Fruit fly (Drosophila melanogaster) whole organism, embryonic: Measurements from ENCODE around the gene Hsp83.

Source experiments
- Atf6 ChIP-seq: fragments of 200-800 bp; sonication (Bioruptor generic); IDR thresholded peaks from 2 replicates; pipeline ENCODE4 v1.3.6; 2022; ENCODE audit warnings: missing biosample characterization, missing genetic modification characterization
- Bdp1 ChIP-seq: fragments of 200-800 bp; sonication (Bioruptor generic); optimal IDR thresholded peaks from 3 replicates; lab custom pipeline; 2016; ENCODE audit warnings: missing biosample characterization, missing genetic modification characterization
- CG10209 ChIP-seq: fragments of 200-800 bp; sonication (Bioruptor generic); optimal IDR thresholded peaks from 3 replicates; lab custom pipeline; 2017; ENCODE audit warnings: missing biosample characterization, mild to moderate bottlenecking, missing genetic modification characterization, missing genetic modification reagents
- CG10654 ChIP-seq: fragments of 200-800 bp; sonication (Bioruptor generic); optimal IDR thresholded peaks from 2 replicates; lab custom pipeline; 2016; ENCODE audit warnings: missing biosample characterization, missing genetic modification characterization
- CG11723 ChIP-seq: fragments of 200-800 bp; sonication (Bioruptor generic); optimal IDR thresholded peaks from 2 replicates; lab custom pipeline; 2017; ENCODE audit warnings: missing biosample characterization, mild to moderate bottlenecking, missing genetic modification characterization
- CG12104 ChIP-seq: fragments of 200-800 bp; sonication (Bioruptor generic); optimal IDR thresholded peaks from 3 replicates; lab custom pipeline; 2016; ENCODE audit warnings: missing biosample characterization, missing genetic modification characterization
- CG13894 ChIP-seq: fragments of 200-800 bp; sonication (Bioruptor generic); optimal IDR thresholded peaks from 3 replicates; lab custom pipeline; 2018; ENCODE audit warnings: missing biosample characterization, mild to moderate bottlenecking, missing genetic modification characterization, moderate library complexity
- CG14014 ChIP-seq: fragments of 200-800 bp; sonication (Bioruptor generic); IDR thresholded peaks from 2 replicates; pipeline ENCODE4 v1.3.6; 2022; ENCODE audit warnings: missing biosample characterization, missing genetic modification characterization
- CG15269 ChIP-seq: fragments of 200-800 bp; sonication (Bioruptor generic); optimal IDR thresholded peaks from 2 replicates; lab custom pipeline; 2018; ENCODE audit warnings: missing biosample characterization, mild to moderate bottlenecking, missing genetic modification characterization, moderate library complexity
- CG15479 ChIP-seq: fragments of 200-800 bp; sonication (Bioruptor generic); optimal IDR thresholded peaks from 3 replicates; lab custom pipeline; 2019; ENCODE audit warnings: missing biosample characterization, mild to moderate bottlenecking, missing genetic modification characterization, moderate library complexity
- CG15514 ChIP-seq: fragments of 200-800 bp; sonication (Bioruptor generic); optimal IDR thresholded peaks from 3 replicates; lab custom pipeline; 2017; ENCODE audit warnings: missing biosample characterization, missing genetic modification characterization, mild to moderate bottlenecking, moderate library complexity, missing genetic modification reagents
- CG16813 ChIP-seq: fragments of 200-800 bp; sonication (Bioruptor generic); IDR thresholded peaks from 3 replicates; pipeline ENCODE4 v1.3.6; 2022; ENCODE audit warnings: missing biosample characterization, missing genetic modification characterization; ENCODE audit not compliant: partially characterized antibody
- CG18599 ChIP-seq: fragments of 200-800 bp; sonication (Bioruptor generic); optimal IDR thresholded peaks from 3 replicates; lab custom pipeline; 2017; ENCODE audit warnings: missing biosample characterization, missing genetic modification characterization, mild to moderate bottlenecking, moderate library complexity, missing genetic modification reagents
- CG2116 ChIP-seq: fragments of 200-800 bp; sonication (Bioruptor generic); optimal IDR thresholded peaks from 3 replicates; lab custom pipeline; 2018; ENCODE audit warnings: missing biosample characterization, mild to moderate bottlenecking, missing genetic modification characterization
- CG2199 ChIP-seq: fragments of 200-800 bp; sonication (Bioruptor generic); IDR thresholded peaks from 3 replicates; pipeline ENCODE4 v1.3.6; 2022; ENCODE audit warnings: missing biosample characterization, missing genetic modification characterization
- CG30020 ChIP-seq: fragments of 200-800 bp; optimal IDR thresholded peaks from 2 replicates; lab custom pipeline; 2019; ENCODE audit warnings: missing biosample characterization, mild to moderate bottlenecking, missing genetic modification characterization, moderate library complexity
- CG30403 ChIP-seq: fragments of 200-800 bp; sonication (Bioruptor generic); optimal IDR thresholded peaks from 3 replicates; lab custom pipeline; 2016; ENCODE audit warnings: missing biosample characterization, missing genetic modification characterization
- CG34376 ChIP-seq: fragments of 200-800 bp; sonication (Bioruptor generic); optimal IDR thresholded peaks from 2 replicates; lab custom pipeline; 2018; ENCODE audit warnings: missing biosample characterization, mild to moderate bottlenecking, missing genetic modification characterization
- CG34422 ChIP-seq: fragments of 200-800 bp; sonication (Bioruptor generic); IDR thresholded peaks from 3 replicates; pipeline ENCODE4 v1.3.6; 2022; ENCODE audit warnings: missing biosample characterization, missing genetic modification characterization
- CG7357 ChIP-seq: fragments of 200-800 bp; sonication (Bioruptor generic); IDR thresholded peaks from 3 replicates; pipeline ENCODE4 v1.3.6; 2022; ENCODE audit warnings: missing biosample characterization, missing genetic modification characterization
- CG7556 ChIP-seq: fragments of 200-800 bp; sonication (Bioruptor generic); optimal IDR thresholded peaks from 2 replicates; lab custom pipeline; 2017; ENCODE audit warnings: missing biosample characterization, mild to moderate bottlenecking, missing genetic modification characterization
- CG7928 ChIP-seq: fragments of 200-800 bp; sonication (Bioruptor generic); optimal IDR thresholded peaks from 2 replicates; lab custom pipeline; 2017; ENCODE audit warnings: missing biosample characterization, mild to moderate bottlenecking, missing genetic modification characterization
- CG8281 ChIP-seq: fragments of 200-800 bp; sonication (Bioruptor generic); optimal IDR thresholded peaks from 2 replicates; lab custom pipeline; 2018; ENCODE audit warnings: missing biosample characterization, mild to moderate bottlenecking, missing genetic modification characterization, moderate library complexity
- CG8924 ChIP-seq: fragments of 200-800 bp; optimal IDR thresholded peaks from 3 replicates; lab custom pipeline; 2019; ENCODE audit warnings: missing biosample characterization, mild to moderate bottlenecking, missing genetic modification characterization, moderate library complexity
- CrebB ChIP-seq: fragments of 200-800 bp; sonication (Bioruptor generic); optimal IDR thresholded peaks from 3 replicates; lab custom pipeline; 2018; ENCODE audit warnings: missing biosample characterization, mild to moderate bottlenecking, missing genetic modification characterization
- D ChIP-seq, 2 experiments: fragments of 200-800 bp in 1 of 2; fragments of >200 bp in 1 of 2; sonication (Bioruptor generic) in 1 of 2; optimal IDR thresholded peaks; 2 replicates in 1 of 2; 3 replicates in 1 of 2; lab custom pipeline; 2017; ENCODE audit warnings: mild to moderate bottlenecking in 1 of 2, missing biosample characterization in 1 of 2, missing genetic modification characterization in 1 of 2, missing genetic modification reagents in 1 of 2
- D19A ChIP-seq: fragments of 200-800 bp; optimal IDR thresholded peaks from 3 replicates; lab custom pipeline; 2019; ENCODE audit warnings: missing biosample characterization, mild to moderate bottlenecking, missing genetic modification characterization, moderate library complexity
- Dref ChIP-seq: fragments of 200-800 bp; sonication (Bioruptor generic); IDR thresholded peaks from 2 replicates; pipeline ENCODE4 v1.3.6; 2022; ENCODE audit warnings: missing biosample characterization, missing genetic modification characterization
- E2f2 ChIP-seq: fragments of 200-800 bp; sonication (Bioruptor generic); IDR thresholded peaks from 2 replicates; pipeline ENCODE4 v1.3.6; 2022; ENCODE audit warnings: missing biosample characterization, missing genetic modification characterization
- ERR ChIP-seq: fragments of 200-800 bp; sonication (Bioruptor generic); optimal IDR thresholded peaks from 2 replicates; lab custom pipeline; 2016; ENCODE audit warnings: missing biosample characterization, missing genetic modification characterization
- Hsf ChIP-seq: fragments of 200-800 bp; sonication (Bioruptor generic); optimal IDR thresholded peaks from 3 replicates; lab custom pipeline; 2016; ENCODE audit warnings: missing biosample characterization, missing genetic modification characterization
- Max ChIP-seq: fragments of 200-800 bp; sonication (Bioruptor generic); optimal IDR thresholded peaks from 2 replicates; lab custom pipeline; 2016; ENCODE audit warnings: missing biosample characterization, mild to moderate bottlenecking, missing genetic modification characterization
- NC2α ChIP-seq: fragments of 200-800 bp; sonication (Bioruptor generic); optimal IDR thresholded peaks from 2 replicates; lab custom pipeline; 2016; ENCODE audit warnings: missing biosample characterization, missing genetic modification characterization
- Nf-YA ChIP-seq: fragments of 200-800 bp; sonication (Bioruptor generic); IDR thresholded peaks from 2 replicates; pipeline ENCODE4 v1.3.6; 2022; ENCODE audit warnings: missing biosample characterization, missing genetic modification characterization
- Pdp1 ChIP-seq, 2 experiments: fragments of 200-800 bp; sonication (Bioruptor generic); optimal IDR thresholded peaks; 3 replicates each; lab custom pipeline; 2016; ENCODE audit warnings: missing biosample characterization in 2 of 2, missing genetic modification characterization in 2 of 2, mild to moderate bottlenecking in 1 of 2, moderate library complexity in 1 of 2
- Poxn ChIP-seq: fragments of 200-800 bp; sonication (Bioruptor generic); IDR thresholded peaks from 2 replicates; pipeline ENCODE4 v1.3.6; 2022; ENCODE audit warnings: missing biosample characterization, missing genetic modification characterization
- Sin3A ChIP-seq: fragments of >200 bp; optimal IDR thresholded peaks from 2 replicates; lab custom pipeline; 2018
- Vsx1 ChIP-seq: fragments of 200-800 bp; sonication (Bioruptor generic); optimal IDR thresholded peaks from 2 replicates; lab custom pipeline; 2017; ENCODE audit warnings: missing biosample characterization, mild to moderate bottlenecking, missing genetic modification characterization, missing genetic modification reagents
- ac ChIP-seq: fragments of 200-800 bp; sonication (Bioruptor generic); optimal IDR thresholded peaks from 3 replicates; lab custom pipeline; 2017; ENCODE audit warnings: missing biosample characterization, mild to moderate bottlenecking, missing genetic modification characterization
- al ChIP-seq: fragments of 200-800 bp; sonication (Bioruptor generic); IDR thresholded peaks from 2 replicates; pipeline ENCODE4 v1.3.6; 2022; ENCODE audit warnings: missing biosample characterization, missing genetic modification characterization
- ara ChIP-seq: fragments of 200-800 bp; sonication (Bioruptor generic); IDR thresholded peaks from 2 replicates; pipeline ENCODE4 v1.3.6; 2022; ENCODE audit warnings: missing biosample characterization, missing genetic modification characterization
- caup ChIP-seq: fragments of 200-800 bp; sonication (Bioruptor generic); optimal IDR thresholded peaks from 3 replicates; lab custom pipeline; 2017; ENCODE audit warnings: missing biosample characterization, mild to moderate bottlenecking, missing genetic modification characterization, moderate library complexity; ENCODE audit not compliant: severe bottlenecking
- ems ChIP-seq: fragments of 200-800 bp; sonication (Bioruptor generic); optimal IDR thresholded peaks from 3 replicates; lab custom pipeline; 2016; ENCODE audit warnings: missing biosample characterization, missing genetic modification characterization
- luna ChIP-seq: fragments of 200-800 bp; sonication (Bioruptor generic); optimal IDR thresholded peaks from 2 replicates; lab custom pipeline; 2016; ENCODE audit warnings: missing biosample characterization, missing genetic modification characterization
- nom ChIP-seq: fragments of 200-800 bp; sonication (Bioruptor generic); optimal IDR thresholded peaks from 2 replicates; lab custom pipeline; 2017; ENCODE audit warnings: missing biosample characterization, missing genetic modification characterization, mild to moderate bottlenecking, moderate library complexity, missing genetic modification reagents
- pzg ChIP-seq: fragments of 200-800 bp; sonication (Bioruptor generic); optimal IDR thresholded peaks from 3 replicates; lab custom pipeline; 2018; ENCODE audit warnings: missing biosample characterization, mild to moderate bottlenecking, missing genetic modification characterization, moderate library complexity
- repo ChIP-seq: fragments of 200-800 bp; sonication (Bioruptor generic); optimal IDR thresholded peaks from 2 replicates; lab custom pipeline; 2016; ENCODE audit warnings: missing biosample characterization, missing genetic modification characterization
- sc ChIP-seq, 3 experiments: fragments of >200 bp in 2 of 3; fragments of 200-800 bp in 1 of 3; sonication (Bioruptor generic) in 1 of 3; optimal IDR thresholded peaks; 2 replicates in 2 of 3; 3 replicates in 1 of 3; lab custom pipeline; 2017; ENCODE audit warnings: mild to moderate bottlenecking in 1 of 3, missing biosample characterization in 1 of 3, missing genetic modification characterization in 1 of 3, missing genetic modification reagents in 1 of 3
- slou ChIP-seq: fragments of 200-800 bp; sonication (Bioruptor generic); optimal IDR thresholded peaks from 3 replicates; lab custom pipeline; 2016; ENCODE audit warnings: missing biosample characterization, missing genetic modification characterization
- twi ChIP-seq: fragments of 200-800 bp; optimal IDR thresholded peaks from 2 replicates; lab custom pipeline; 2019; ENCODE audit warnings: missing biosample characterization, mild to moderate bottlenecking, missing genetic modification characterization, moderate library complexity

Hsp83 gene

DNA sequence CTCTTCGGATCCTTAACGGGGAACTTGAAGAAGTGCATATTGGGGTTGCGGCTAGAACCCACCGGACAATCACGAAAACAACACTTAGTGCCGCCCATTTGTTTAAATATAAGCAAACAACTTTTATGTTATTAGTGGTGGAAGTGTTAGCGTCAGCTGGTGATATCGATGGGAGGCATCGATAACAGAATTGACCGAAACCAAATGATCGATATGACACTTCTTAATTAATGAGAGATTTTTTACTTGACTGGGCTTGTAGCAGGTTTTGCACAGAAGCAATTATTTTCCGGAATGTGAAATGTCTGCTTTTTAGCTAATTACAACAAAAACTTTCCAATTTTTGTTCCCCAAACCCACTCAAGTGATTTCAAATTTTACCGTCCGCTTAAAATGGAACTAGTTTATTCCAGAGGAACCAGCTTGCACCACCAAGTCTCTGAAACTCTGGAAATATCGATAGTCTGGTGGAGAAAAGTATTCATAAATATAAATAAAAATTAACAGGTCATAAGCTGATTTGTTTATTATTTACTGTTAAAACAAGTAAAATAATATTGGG is 355 bp upstream of the Hsp83 start, which contains the start of gene CG14965 (continued):
- TF ChIP-seq CG10209 (GFP tag; lab: Kevin White, UChicago) = no peak
- TF ChIP-seq CG12104 (GFP tag; lab: Kevin White, UChicago) = no peak
- peak; percentile 84 for TF ChIP-seq Dref (GFP tag; lab: Robert Waterston, UW)
- no peak for TF ChIP-seq CG7357
- TF ChIP-seq CG34376 (GFP tag; lab: Kevin White, UChicago) = no peak
- TF ChIP-seq Sin3A (lab: Kevin White, UChicago) = peak; percentile 84
- no peak for TF ChIP-seq Pdp1 (GFP tag; optimal IDR thresholded peaks at IDR 0.05; lab: Kevin White, UChicago)
- no peak for TF ChIP-seq nom (GFP tag; lab: Kevin White, UChicago)
- no peak for TF ChIP-seq NC2α (GFP tag; lab: Kevin White, UChicago)
- TF ChIP-seq D (optimal IDR thresholded peaks at IDR 0.05; lab: Kevin White, UChicago) = no peak
- TF ChIP-seq D (GFP tag; optimal IDR thresholded peaks at IDR 0.05; lab: Kevin White, UChicago) = no peak
- TF ChIP-seq Poxn (GFP tag; lab: Robert Waterston, UW) = no peak
- TF ChIP-seq E2f2 = peak; percentile 42
- TF ChIP-seq CG15479 (GFP tag; lab: Kevin White, UChicago) = peak; percentile 79
- no peak for TF ChIP-seq D19A (tag; lab: Kevin White, UChicago)
- no peak for TF ChIP-seq Max
- TF ChIP-seq CG14014 (GFP tag; lab: Robert Waterston, UW) = no peak
- TF ChIP-seq ara = no peak
- TF ChIP-seq pzg = peak; percentile 64
- TF ChIP-seq CG30020 = no peak
- TF ChIP-seq CG7928 (GFP tag; lab: Kevin White, UChicago) = no peak
- TF ChIP-seq CG2116 = peak; percentile 80
- peak; percentile 90 for TF ChIP-seq CG16813 (GFP tag; lab: Robert Waterston, UW)
- TF ChIP-seq twi (tag; lab: Kevin White, UChicago) = no peak
- TF ChIP-seq Vsx1 = no peak
- no peak for TF ChIP-seq Hsf (GFP tag; lab: Kevin White, UChicago)
- TF ChIP-seq Bdp1 (GFP tag; lab: Kevin White, UChicago) = no peak
- no peak for TF ChIP-seq CG8281 (tag; lab: Kevin White, UChicago)
- TF ChIP-seq CG15269 (tag; lab: Kevin White, UChicago) = no peak
- TF ChIP-seq al (GFP tag; lab: Robert Waterston, UW) = no peak
- no peak for TF ChIP-seq CG8924 (tag; lab: Kevin White, UChicago)
- no peak for TF ChIP-seq CG30403 (GFP tag; lab: Kevin White, UChicago)
- TF ChIP-seq CG34422 (GFP tag; lab: Robert Waterston, UW) = no peak
- TF ChIP-seq CG13894 (tag; lab: Kevin White, UChicago) = no peak
- peak; percentile 99 for TF ChIP-seq CG15514 (GFP tag; lab: Kevin White, UChicago)
- no peak for TF ChIP-seq CG11723
- no peak for TF ChIP-seq Nf-YA (GFP tag; lab: Robert Waterston, UW)
- TF ChIP-seq caup = no peak
- TF ChIP-seq CrebB (tag; lab: Kevin White, UChicago) = no peak
- TF ChIP-seq Atf6 (GFP tag; lab: Robert Waterston, UW) = no peak
- TF ChIP-seq CG2199 (GFP tag; lab: Robert Waterston, UW) = no peak
- no peak for TF ChIP-seq CG18599 (GFP tag; lab: Kevin White, UChicago)
- TF ChIP-seq CG10654 (GFP tag; lab: Kevin White, UChicago) = no peak
- TF ChIP-seq ems (GFP tag; lab: Kevin White, UChicago) = no peak
- TF ChIP-seq repo (GFP tag; lab: Kevin White, UChicago) = no peak
- no peak for TF ChIP-seq sc (optimal IDR thresholded peaks at IDR 0.05; lab: Kevin White, UChicago)
- TF ChIP-seq sc (GFP tag; optimal IDR thresholded peaks at IDR 0.05; lab: Kevin White, UChicago) = no peak
- TF ChIP-seq ERR = no peak
- TF ChIP-seq luna (GFP tag; lab: Kevin White, UChicago) = no peak
- TF ChIP-seq ac (GFP tag; lab: Kevin White, UChicago) = no peak
- no peak for TF ChIP-seq CG7556 (GFP tag; lab: Kevin White, UChicago)
- no peak for TF ChIP-seq slou (GFP tag; lab: Kevin White, UChicago)
